Fruit fly (Drosophila melanogaster): ENCODE measurements around the gene CG32591.

Gene CG32591

dm6 chrX:14952097-14952844 is 23.5 kb upstream of the CG32591 start (continued):
- TF ChIP-seq Ssrp (tag; optimal IDR thresholded peaks at IDR 0.05) (peak; percentile 36), CG8359 (GFP tag; optimal IDR thresholded peaks at IDR 0.05; ENCODE audit: borderline replicate concordance) (peak; percentile 30), ssp (GFP tag; IDR thresholded peaks at IDR 0.05) (peak; percentile 34), CG31365 (tag; optimal IDR thresholded peaks at IDR 0.05) (no peak), CG10267 (tag; optimal IDR thresholded peaks at IDR 0.05) (peak; percentile 42), CG1603 (tag; optimal IDR thresholded peaks at IDR 0.05) (peak; percentile 87), pnt (GFP tag; optimal IDR thresholded peaks at IDR 0.05) (peak; percentile 7), sens-2 (GFP tag; IDR thresholded peaks at IDR 0.05) (0 out of 2 replicates have a peak, but pooled peaks have one; percentile 22), inv (GFP tag; IDR thresholded peaks at IDR 0.05; ENCODE audit: partially characterized antibody) (no peak), CG4854 (GFP tag; optimal IDR thresholded peaks at IDR 0.05) (no peak), CG1024 (GFP tag; IDR thresholded peaks at IDR 0.05) (0 out of 2 replicates have a peak, but pooled peaks have one; percentile 10), CG9437 (GFP tag; optimal IDR thresholded peaks at IDR 0.05) (peak; percentile 65), Blimp-1 (GFP tag; optimal IDR thresholded peaks at IDR 0.05) (peak; percentile 58), slbo (GFP tag; IDR thresholded peaks at IDR 0.05) (no peak), CG17328 (GFP tag; IDR thresholded peaks at IDR 0.05) (peak; percentile 64)

dm6 chrX:14951346-14951862 is 22.7 kb upstream of the CG32591 start:
- TF ChIP-seq vvl (GFP tag; IDR thresholded peaks at IDR 0.05): peak; percentile 4; the same call in 1 of the 2 replicates
- 0 out of 3 replicates have a peak, but pooled peaks have one; percentile 28 for TF ChIP-seq ken (GFP tag; IDR thresholded peaks at IDR 0.05)
- TF ChIP-seq ci (GFP tag; IDR thresholded peaks at IDR 0.05): peak; percentile 17; the same call in 1 of the 3 replicates
- TF ChIP-seq E2f2 (GFP tag; IDR thresholded peaks at IDR 0.05): no peak
- TF ChIP-seq CG15479 (GFP tag; optimal IDR thresholded peaks at IDR 0.05): peak; percentile 26
- TF ChIP-seq nom (GFP tag; optimal IDR thresholded peaks at IDR 0.05): no peak
- 0 out of 3 replicates have a peak, but pooled peaks have one; percentile 44 for TF ChIP-seq gce (GFP tag; IDR thresholded peaks at IDR 0.05)
- TF ChIP-seq CG12769 (tag; optimal IDR thresholded peaks at IDR 0.05): peak; percentile 42
- TF ChIP-seq gt (GFP tag; IDR thresholded peaks at IDR 0.05): no peak
- no peak for TF ChIP-seq bbx (GFP tag; IDR thresholded peaks at IDR 0.05; ENCODE audit: partially characterized antibody)
- TF ChIP-seq CG7928 (GFP tag; optimal IDR thresholded peaks at IDR 0.05): no peak
- TF ChIP-seq Med (GFP tag): peak; percentile 71
- no peak for TF ChIP-seq CG10321 (GFP tag; IDR thresholded peaks at IDR 0.05)
- 0 out of 4 replicates have a peak, but pooled peaks have one; percentile 11 for TF ChIP-seq chinmo (GFP tag; IDR thresholded peaks at IDR 0.05; ENCODE audit: partially characterized antibody)
- no peak for TF ChIP-seq kah (GFP tag; optimal IDR thresholded peaks at IDR 0.05)
- TF ChIP-seq CG1647 (GFP tag; optimal IDR thresholded peaks at IDR 0.05): no peak
- no peak for TF ChIP-seq Opbp (GFP tag; IDR thresholded peaks at IDR 0.05; ENCODE audit: partially characterized antibody)
- peak; percentile 15; the same call in 1 of the 2 replicates for TF ChIP-seq slbo (GFP tag; IDR thresholded peaks at IDR 0.05)
- TF ChIP-seq chif (GFP tag; optimal IDR thresholded peaks at IDR 0.05): no peak
- peak; percentile 23 for TF ChIP-seq exex (tag; optimal IDR thresholded peaks at IDR 0.05)
- peak; percentile 62 for TF ChIP-seq crol (GFP tag; IDR thresholded peaks at IDR 0.05)
- peak; percentile 47; the same call in 1 of the 3 replicates for TF ChIP-seq vnd (GFP tag; IDR thresholded peaks at IDR 0.05; ENCODE audit: partially characterized antibody)
- TF ChIP-seq ind (GFP tag; optimal IDR thresholded peaks at IDR 0.05): no peak
- no peak for TF ChIP-seq z (GFP tag; IDR thresholded peaks at IDR 0.05)
- peak; percentile 85 for TF ChIP-seq grn (GFP tag; optimal IDR thresholded peaks at IDR 0.05)
